Worm (Caenorhabditis elegans) whole organism, L3 larva: ENCODE data around the gene pxn-1.
A peak's percentile ranks its signal among the peaks of the same experiment; 100 is the strongest.

ENCODE experiments used
- R02D3.7 ChIP-seq: fragments of 150-350 bp; optimal IDR thresholded peaks from 2 replicates; lab custom pipeline; 2014; ENCODE audit warnings: missing biosample characterization, missing genetic modification characterization
- ZK546.5 ChIP-seq: sonication (generic microtip); optimal IDR thresholded peaks from 2 replicates; lab custom pipeline; 2017; ENCODE audit warnings: missing biosample characterization, missing genetic modification characterization
- aly-2 ChIP-seq: fragments of 150-350 bp; optimal IDR thresholded peaks from 2 replicates; lab custom pipeline; 2014; ENCODE audit warnings: missing biosample characterization, missing genetic modification characterization
- ama-1 ChIP-seq: fragments of 150-350 bp; optimal IDR thresholded peaks from 2 replicates; lab custom pipeline; 2018
- ceh-16 ChIP-seq: sonication (generic microtip); optimal IDR thresholded peaks from 2 replicates; lab custom pipeline; 2017; ENCODE audit warnings: missing biosample characterization, missing genetic modification characterization
- ceh-28 ChIP-seq: fragments of 150-350 bp; optimal IDR thresholded peaks from 2 replicates; lab custom pipeline; 2014; ENCODE audit warnings: missing biosample characterization, missing genetic modification reagents, missing genetic modification characterization
- ceh-82 ChIP-seq: fragments of 150-350 bp; optimal IDR thresholded peaks from 2 replicates; lab custom pipeline; 2014; ENCODE audit warnings: missing biosample characterization, missing genetic modification characterization
- ceh-9 ChIP-seq: sonication (generic microtip); optimal IDR thresholded peaks from 2 replicates; lab custom pipeline; 2018; ENCODE audit warnings: missing biosample characterization, missing genetic modification characterization
- daf-12 ChIP-seq: fragments of 150-350 bp; optimal IDR thresholded peaks from 2 replicates; lab custom pipeline; 2014; ENCODE audit warnings: missing biosample characterization, missing genetic modification reagents, missing genetic modification characterization
- egl-27 ChIP-seq: sonication (generic microtip); optimal IDR thresholded peaks from 4 replicates; lab custom pipeline; 2017; ENCODE audit warnings: missing biosample characterization, missing genetic modification reagents, missing genetic modification characterization
- egl-5 ChIP-seq: fragments of 150-350 bp; optimal IDR thresholded peaks from 2 replicates; lab custom pipeline; 2017; ENCODE audit warnings: missing biosample characterization, missing genetic modification reagents, missing genetic modification characterization, inconsistent platforms
- elt-1 ChIP-seq: fragments of 150-350 bp; optimal IDR thresholded peaks from 2 replicates; lab custom pipeline; 2014; ENCODE audit warnings: missing biosample characterization, missing genetic modification characterization
- elt-2 ChIP-seq: sonication (generic microtip); optimal IDR thresholded peaks from 2 replicates; lab custom pipeline; 2016; ENCODE audit warnings: missing genetic modification reagents, mild to moderate bottlenecking, missing genetic modification characterization, missing compliant biosample characterization
- elt-3 ChIP-seq, 3 experiments: fragments of 150-350 bp in 1 of 3; sonication (generic microtip) in 2 of 3; optimal IDR thresholded peaks; 2 replicates in 2 of 3; 4 replicates in 1 of 3; lab custom pipeline; 2014 to 2017; ENCODE audit warnings: missing biosample characterization in 3 of 3, missing genetic modification characterization in 3 of 3
- eor-1 ChIP-seq, 2 experiments: fragments of 150-350 bp; optimal IDR thresholded peaks; 2 replicates each; lab custom pipeline; 2014 to 2018; ENCODE audit warnings: missing biosample characterization in 2 of 2, missing genetic modification characterization in 2 of 2
- fkh-10 ChIP-seq: sonication (generic microtip); optimal IDR thresholded peaks from 2 replicates; lab custom pipeline; 2017; ENCODE audit warnings: missing biosample characterization, missing genetic modification reagents, missing genetic modification characterization
- fkh-2 ChIP-seq: fragments of 150-350 bp; optimal IDR thresholded peaks from 2 replicates; lab custom pipeline; 2014; ENCODE audit warnings: missing biosample characterization, missing genetic modification reagents, missing genetic modification characterization
- fos-1 ChIP-seq: fragments of 150-350 bp; optimal IDR thresholded peaks from 2 replicates; lab custom pipeline; 2014; ENCODE audit warnings: missing biosample characterization, missing genetic modification characterization
- hmg-11 ChIP-seq: sonication (generic microtip); optimal IDR thresholded peaks from 2 replicates; lab custom pipeline; 2016; ENCODE audit warnings: missing genetic modification characterization, missing compliant biosample characterization
- jun-1 ChIP-seq: fragments of 150-350 bp; optimal IDR thresholded peaks from 2 replicates; lab custom pipeline; 2014; ENCODE audit warnings: missing biosample characterization, missing genetic modification reagents, missing genetic modification characterization
- lin-15B ChIP-seq: fragments of 150-350 bp; optimal IDR thresholded peaks from 2 replicates; lab custom pipeline; 2014; ENCODE audit warnings: missing biosample characterization, missing genetic modification characterization
- lin-39 ChIP-seq: fragments of 150-350 bp; optimal IDR thresholded peaks from 2 replicates; lab custom pipeline; 2018; ENCODE audit warnings: missing biosample characterization, missing genetic modification reagents, missing genetic modification characterization
- lsy-12 ChIP-seq: sonication (generic microtip); optimal IDR thresholded peaks from 2 replicates; lab custom pipeline; 2016; ENCODE audit warnings: mild to moderate bottlenecking, missing genetic modification characterization, missing compliant biosample characterization
- mdl-1 ChIP-seq: fragments of 150-350 bp; optimal IDR thresholded peaks from 2 replicates; lab custom pipeline; 2014; ENCODE audit warnings: missing biosample characterization, missing genetic modification characterization
- mml-1 ChIP-seq: fragments of 150-350 bp; sonication (generic microtip); optimal IDR thresholded peaks from 3 replicates; lab custom pipeline; 2014; ENCODE audit warnings: missing biosample characterization, missing genetic modification characterization
- nfya-1 ChIP-seq: sonication (generic microtip); optimal IDR thresholded peaks from 2 replicates; lab custom pipeline; 2017; ENCODE audit warnings: missing genetic modification characterization, mild to moderate bottlenecking, missing compliant biosample characterization, antibody characterized with exemption, moderate library complexity; ENCODE audit not compliant: insufficient read depth
- nhr-11 ChIP-seq: fragments of 150-350 bp; optimal IDR thresholded peaks from 2 replicates; lab custom pipeline; 2014; ENCODE audit warnings: missing biosample characterization, missing genetic modification characterization
- nhr-12 ChIP-seq: fragments of 150-350 bp; optimal IDR thresholded peaks from 2 replicates; lab custom pipeline; 2014; ENCODE audit warnings: missing biosample characterization, missing genetic modification characterization
- nhr-23 ChIP-seq: fragments of 150-350 bp; optimal IDR thresholded peaks from 2 replicates; lab custom pipeline; 2014; ENCODE audit warnings: missing biosample characterization, missing genetic modification reagents, missing genetic modification characterization
- nhr-237 ChIP-seq: fragments of 150-350 bp; optimal IDR thresholded peaks from 2 replicates; lab custom pipeline; 2014; ENCODE audit warnings: missing biosample characterization, missing genetic modification characterization
- nhr-25 ChIP-seq: sonication (generic microtip); optimal IDR thresholded peaks from 2 replicates; lab custom pipeline; 2017; ENCODE audit warnings: missing biosample characterization, missing genetic modification characterization
- nhr-28 ChIP-seq: fragments of 150-350 bp; optimal IDR thresholded peaks from 2 replicates; lab custom pipeline; 2014; ENCODE audit warnings: missing biosample characterization, missing genetic modification characterization
- nhr-43 ChIP-seq: sonication (generic microtip); optimal IDR thresholded peaks from 2 replicates; lab custom pipeline; 2016; ENCODE audit warnings: mild to moderate bottlenecking, missing genetic modification characterization, missing compliant biosample characterization; ENCODE audit not compliant: poor library complexity, severe bottlenecking
- nhr-67 ChIP-seq: fragments of 150-350 bp; optimal IDR thresholded peaks from 2 replicates; lab custom pipeline; 2014; ENCODE audit warnings: missing biosample characterization, missing genetic modification characterization
- nhr-76 ChIP-seq: fragments of 150-350 bp; sonication (generic microtip); optimal IDR thresholded peaks from 5 replicates; lab custom pipeline; 2014; ENCODE audit warnings: missing biosample characterization, missing genetic modification characterization
- nhr-77 ChIP-seq: fragments of 150-350 bp; optimal IDR thresholded peaks from 2 replicates; lab custom pipeline; 2014; ENCODE audit warnings: missing biosample characterization, missing genetic modification characterization
- pha-4 ChIP-seq: fragments of 150-350 bp; optimal IDR thresholded peaks from 2 replicates; lab custom pipeline; 2014; ENCODE audit warnings: missing biosample characterization, missing genetic modification reagents, missing genetic modification characterization
- pqm-1 ChIP-seq: fragments of 150-350 bp; optimal IDR thresholded peaks from 2 replicates; lab custom pipeline; 2017; ENCODE audit warnings: missing biosample characterization, missing genetic modification characterization, inconsistent platforms
- sea-2 ChIP-seq: fragments of 150-350 bp; sonication (generic microtip); optimal IDR thresholded peaks from 4 replicates; lab custom pipeline; 2014; ENCODE audit warnings: missing biosample characterization, missing genetic modification reagents, missing genetic modification characterization
- skn-1 ChIP-seq: fragments of 150-350 bp; optimal IDR thresholded peaks from 2 replicates; lab custom pipeline; 2014; ENCODE audit warnings: missing biosample characterization, missing genetic modification characterization
- snpc-4 ChIP-seq: fragments of 150-350 bp; optimal IDR thresholded peaks from 2 replicates; lab custom pipeline; 2014; ENCODE audit warnings: missing biosample characterization, missing genetic modification characterization
- tbx-2 ChIP-seq: sonication (generic microtip); optimal IDR thresholded peaks from 2 replicates; lab custom pipeline; 2016; ENCODE audit warnings: mild to moderate bottlenecking, missing genetic modification characterization, missing compliant biosample characterization
- unc-39 ChIP-seq: sonication (generic microtip); optimal IDR thresholded peaks from 4 replicates; lab custom pipeline; 2017; ENCODE audit warnings: missing biosample characterization, missing genetic modification characterization
- unc-62 ChIP-seq: fragments of 150-350 bp; sonication (generic microtip); optimal IDR thresholded peaks from 4 replicates; lab custom pipeline; 2014; ENCODE audit warnings: missing biosample characterization, missing genetic modification reagents, missing genetic modification characterization
- zag-1 ChIP-seq: fragments of 150-350 bp; optimal IDR thresholded peaks from 2 replicates; lab custom pipeline; 2014; ENCODE audit warnings: missing biosample characterization, missing genetic modification characterization
- ztf-11 ChIP-seq: fragments of 150-350 bp; optimal IDR thresholded peaks from 2 replicates; lab custom pipeline; 2014; ENCODE audit warnings: missing biosample characterization, missing genetic modification characterization
- ztf-4 ChIP-seq: fragments of 150-350 bp; optimal IDR thresholded peaks from 2 replicates; lab custom pipeline; 2014; ENCODE audit warnings: missing biosample characterization, missing genetic modification characterization

The pxn-1 gene

ce11 chrV:8462074-8462473, 32.6 kb upstream of the pxn-1 start, which contains the start of the genes dnj-22 and natc-1:
TSS of gene dnj-22 (minus strand) at chrV:8462120.
TSS of gene natc-1 (plus strand) at chrV:8462359.
- TF ChIP-seq nhr-12 (tag; lab: Kevin White, UChicago) (no peak), nfya-1 (peak; percentile 82), unc-39 (tag; lab: Kevin White, UChicago) (no peak), nhr-25 (peak; percentile 62), pha-4 (tag; lab: Kevin White, UChicago) (peak; percentile 97), jun-1 (tag; lab: Kevin White, UChicago) (no peak), elt-3 (tag; optimal IDR thresholded peaks at IDR 0.05; lab: Kevin White, UChicago) (no peak), aly-2 (tag; lab: Kevin White, UChicago) (no peak), lin-39 (tag; lab: Kevin White, UChicago) (peak; percentile 73), eor-1 (tag; optimal IDR thresholded peaks at IDR 0.05; lab: Kevin White, UChicago) (no peak), nhr-76 (tag; lab: Kevin White, UChicago) (no peak), nhr-23 (tag; lab: Kevin White, UChicago) (peak; percentile 95), pqm-1 (peak; percentile 53), ceh-9 (no peak), nhr-28 (tag; lab: Kevin White, UChicago) (no peak), ZK546.5 (tag; lab: Kevin White, UChicago) (no peak), lin-15B (tag; lab: Kevin White, UChicago) (peak; percentile 91), R02D3.7 (tag; lab: Kevin White, UChicago) (peak; percentile 92), fkh-10 (GFP tag; lab: Kevin White, UChicago) (peak; percentile 54), nhr-77 (no peak), ztf-11 (tag; lab: Kevin White, UChicago) (no peak), snpc-4 (tag; lab: Kevin White, UChicago) (peak; percentile 92), nhr-237 (tag; lab: Kevin White, UChicago) (no peak), nhr-43 (tag; lab: Kevin White, UChicago) (peak; percentile 3), sea-2 (no peak), mdl-1 (tag; lab: Kevin White, UChicago) (no peak), ztf-4 (tag; lab: Kevin White, UChicago) (no peak), zag-1 (no peak), ceh-16 (tag; lab: Kevin White, UChicago) (no peak), elt-1 (tag; lab: Kevin White, UChicago) (no peak), fos-1 (tag; lab: Kevin White, UChicago) (no peak), ama-1 (lab: Kevin White, UChicago) (no peak), fkh-2 (tag; lab: Kevin White, UChicago) (no peak), nhr-11 (tag; lab: Kevin White, UChicago) (no peak), nhr-67 (tag; lab: Kevin White, UChicago) (no peak), elt-2 (tag; lab: Kevin White, UChicago) (peak; percentile 12), skn-1 (tag; lab: Kevin White, UChicago) (no peak), ceh-28 (peak; percentile 15), lsy-12 (tag; lab: Kevin White, UChicago) (no peak), mml-1 (tag; lab: Kevin White, UChicago) (no peak), egl-27 (tag; lab: Kevin White, UChicago) (no peak), hmg-11 (tag; lab: Kevin White, UChicago) (peak; percentile 19), ceh-82 (tag; lab: Kevin White, UChicago) (peak; percentile 45), daf-12 (tag; lab: Kevin White, UChicago) (no peak), unc-62 (GFP tag; lab: Kevin White, UChicago) (no peak), egl-5 (tag; lab: Kevin White, UChicago) (peak; percentile 74), tbx-2 (no peak)
- TF ChIP-seq, all 47 proteins: peak for 16
